Worm (Caenorhabditis elegans) whole organism, L4 larva: ENCODE measurements around the gene marc-5.

ENCODE experiments used
- aly-2 ChIP-seq: sonication (generic microtip); optimal IDR thresholded peaks from 2 replicates; lab custom pipeline; 2018; ENCODE audit warnings: missing biosample characterization, missing genetic modification characterization
- arid-1 ChIP-seq: fragments of 200-800 bp; sonication (Bioruptor generic); conservative IDR thresholded peaks from 2 replicates; pipeline ENCODE4 v1.3.6; 2022; ENCODE audit warnings: missing genetic modification reagents, missing genetic modification characterization, missing compliant biosample characterization
- ceh-28 ChIP-seq: fragments of 150-350 bp; optimal IDR thresholded peaks from 2 replicates; lab custom pipeline; 2014; ENCODE audit warnings: missing biosample characterization, missing genetic modification reagents, missing genetic modification characterization
- ceh-82 ChIP-seq: sonication (generic microtip); optimal IDR thresholded peaks from 2 replicates; lab custom pipeline; 2017; ENCODE audit warnings: missing biosample characterization, missing genetic modification characterization
- dmd-8 ChIP-seq: fragments of 200-800 bp; sonication (Bioruptor generic); IDR thresholded peaks from 2 replicates; pipeline ENCODE4 v1.3.6; 2022; ENCODE audit warnings: missing genetic modification characterization, missing compliant biosample characterization
- egl-43 ChIP-seq: fragments of 200-800 bp; sonication (Bioruptor generic); IDR thresholded peaks from 2 replicates; pipeline ENCODE4 v1.3.6; 2022; ENCODE audit warnings: missing genetic modification reagents, missing genetic modification characterization, missing compliant biosample characterization
- fkh-10 ChIP-seq: fragments of 150-350 bp; optimal IDR thresholded peaks from 2 replicates; lab custom pipeline; 2014; ENCODE audit warnings: missing biosample characterization, missing genetic modification reagents, missing genetic modification characterization
- fos-1 ChIP-seq: fragments of 150-350 bp; optimal IDR thresholded peaks from 2 replicates; lab custom pipeline; 2014; ENCODE audit warnings: missing biosample characterization, missing genetic modification characterization
- lin-15B ChIP-seq: fragments of 150-350 bp; sonication (generic microtip); optimal IDR thresholded peaks from 3 replicates; lab custom pipeline; 2014; ENCODE audit warnings: missing biosample characterization, missing genetic modification characterization
- madf-9 ChIP-seq: fragments of 200-800 bp; sonication (Bioruptor generic); conservative IDR thresholded peaks from 2 replicates; pipeline ENCODE4 v1.3.6; 2022; ENCODE audit warnings: missing genetic modification reagents, missing genetic modification characterization, missing compliant biosample characterization
- unc-62 ChIP-seq, 3 experiments: fragments of 150-350 bp in 1 of 3; sonication (generic microtip); optimal IDR thresholded peaks in 2 of 3; peaks in 1 of 3; 1 replicate in 1 of 3; 2 replicates in 2 of 3; lab custom pipeline; 2014 to 2017; ENCODE audit warnings: missing biosample characterization in 3 of 3, missing genetic modification characterization in 3 of 3, missing genetic modification reagents in 3 of 3, missing genotype in 1 of 3

DNA sequence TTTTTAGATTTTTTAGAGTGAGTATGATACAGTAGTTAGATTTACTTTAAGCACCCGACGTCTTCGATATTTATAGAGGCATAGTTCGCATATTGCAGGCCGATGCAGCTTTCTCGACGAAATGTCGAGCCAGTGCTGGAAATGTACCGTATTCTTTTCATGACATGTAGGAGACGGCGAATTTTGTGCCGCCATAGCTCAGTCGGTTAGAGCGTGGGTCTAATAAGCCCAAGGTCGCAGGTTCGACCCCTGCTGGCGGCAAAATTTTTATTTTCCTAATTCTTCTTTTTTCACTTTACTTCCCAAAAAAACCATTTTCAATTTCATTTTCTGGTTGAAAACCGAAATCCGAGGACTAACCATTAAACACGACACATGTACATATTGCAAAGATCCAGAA lies 17.1 kb downstream of the marc-5 start:
- TF ChIP-seq arid-1 (GFP tag; lab: Robert Waterston, UW) (0 out of 2 replicates have a peak, but pooled peaks have one; percentile 11), dmd-8 (GFP tag; lab: Robert Waterston, UW) (no peak), egl-43 (GFP tag; lab: Robert Waterston, UW) (peak; percentile 74), ceh-82 (tag; lab: Kevin White, UChicago) (no peak), unc-62 (GFP tag; optimal IDR thresholded peaks at IDR 0.05 in 1 of 2; lab: Kevin White, UChicago) (no peak), unc-62 (tag; optimal IDR thresholded peaks at IDR 0.05; lab: Kevin White, UChicago) (no peak), madf-9 (GFP tag; lab: Robert Waterston, UW) (0 out of 2 replicates have a peak, but pooled peaks have one; percentile 29), fos-1 (tag; lab: Kevin White, UChicago) (no peak), fkh-10 (GFP tag; lab: Kevin White, UChicago) (no peak), ceh-28 (tag; lab: Kevin White, UChicago) (no peak), aly-2 (tag; lab: Kevin White, UChicago) (no peak), lin-15B (no peak)
